Fruit fly (Drosophila melanogaster) whole organism, prepupa: ENCODE data around the gene Oatp26F.

ENCODE experiments used
- CG10631 ChIP-seq: fragments of 200-800 bp; sonication (Bioruptor generic); optimal IDR thresholded peaks from 2 replicates; lab custom pipeline; 2016; ENCODE audit warnings: missing biosample characterization, missing genetic modification characterization
- CG11762 ChIP-seq: fragments of 200-800 bp; sonication (Bioruptor generic); optimal IDR thresholded peaks from 3 replicates; lab custom pipeline; 2016; ENCODE audit warnings: missing biosample characterization, missing genetic modification characterization; ENCODE audit not compliant: insufficient read depth
- CG11902 ChIP-seq: fragments of 200-800 bp; sonication (Bioruptor generic); optimal IDR thresholded peaks from 3 replicates; lab custom pipeline; 2016; ENCODE audit warnings: missing biosample characterization, missing genetic modification characterization
- CG1621 ChIP-seq: fragments of 200-800 bp; sonication (Bioruptor generic); optimal IDR thresholded peaks from 3 replicates; lab custom pipeline; 2018; ENCODE audit warnings: missing biosample characterization, mild to moderate bottlenecking, missing genetic modification characterization
- CG16779 ChIP-seq: fragments of 200-800 bp; sonication (Bioruptor generic); optimal IDR thresholded peaks from 3 replicates; lab custom pipeline; 2017; ENCODE audit warnings: missing biosample characterization, mild to moderate bottlenecking, missing genetic modification characterization
- CG3032 ChIP-seq: fragments of 200-800 bp; optimal IDR thresholded peaks from 2 replicates; lab custom pipeline; 2019; ENCODE audit warnings: missing biosample characterization, mild to moderate bottlenecking, missing genetic modification characterization, moderate library complexity
- CG32006 ChIP-seq: fragments of 200-800 bp; sonication (Bioruptor generic); optimal IDR thresholded peaks from 3 replicates; lab custom pipeline; 2017; ENCODE audit warnings: missing biosample characterization, mild to moderate bottlenecking, missing genetic modification characterization
- CG34406 ChIP-seq: fragments of 200-800 bp; sonication (Bioruptor generic); optimal IDR thresholded peaks from 3 replicates; lab custom pipeline; 2016; ENCODE audit warnings: missing biosample characterization, missing genetic modification characterization
- CG6163 ChIP-seq: fragments of 200-800 bp; sonication (Bioruptor generic); IDR thresholded peaks from 3 replicates; pipeline ENCODE4 v1.3.6; 2022; ENCODE audit warnings: missing biosample characterization, missing genetic modification characterization
- CG6276 ChIP-seq: fragments of 200-800 bp; sonication (Bioruptor generic); optimal IDR thresholded peaks from 2 replicates; lab custom pipeline; 2017; ENCODE audit warnings: missing biosample characterization, mild to moderate bottlenecking, missing genetic modification characterization
- CG6792 ChIP-seq: fragments of 200-800 bp; sonication (Bioruptor generic); optimal IDR thresholded peaks from 3 replicates; lab custom pipeline; 2016; ENCODE audit warnings: missing biosample characterization, missing genetic modification characterization
- CG6808 ChIP-seq: fragments of 200-800 bp; sonication (Bioruptor generic); optimal IDR thresholded peaks from 3 replicates; lab custom pipeline; 2017; ENCODE audit warnings: missing biosample characterization, missing genetic modification characterization, mild to moderate bottlenecking, moderate library complexity, missing genetic modification reagents
- CG6854 ChIP-seq: fragments of 200-800 bp; sonication (Bioruptor generic); optimal IDR thresholded peaks from 2 replicates; lab custom pipeline; 2017; ENCODE audit warnings: missing biosample characterization, mild to moderate bottlenecking, missing genetic modification characterization
- CG7368 ChIP-seq: fragments of 200-800 bp; sonication (Bioruptor generic); optimal IDR thresholded peaks from 3 replicates; lab custom pipeline; 2016; ENCODE audit warnings: missing biosample characterization, missing genetic modification characterization
- CG8119 ChIP-seq: fragments of 200-800 bp; sonication (Bioruptor generic); IDR thresholded peaks from 3 replicates; pipeline ENCODE4 v1.3.6; 2022; ENCODE audit warnings: missing biosample characterization, missing genetic modification characterization
- CG8319 ChIP-seq: fragments of 200-800 bp; sonication (Bioruptor generic); optimal IDR thresholded peaks from 3 replicates; lab custom pipeline; 2016; ENCODE audit warnings: missing biosample characterization, missing genetic modification characterization
- CG8632 ChIP-seq: fragments of 200-800 bp; sonication (Bioruptor generic); optimal IDR thresholded peaks from 3 replicates; lab custom pipeline; 2016; ENCODE audit warnings: missing biosample characterization, missing genetic modification characterization
- Eip78C ChIP-seq: fragments of 200-800 bp; sonication (Bioruptor generic); peaks from one replicate; lab custom pipeline; 2016; ENCODE audit warnings: missing biosample characterization, missing genetic modification characterization
- Eip93F ChIP-seq: fragments of 200-800 bp; sonication (Bioruptor generic); optimal IDR thresholded peaks from 2 replicates; lab custom pipeline; 2016; ENCODE audit warnings: missing biosample characterization, mild to moderate bottlenecking, missing genetic modification characterization
- Ets21C ChIP-seq: fragments of 200-800 bp; sonication (Bioruptor generic); optimal IDR thresholded peaks from 3 replicates; lab custom pipeline; 2016; ENCODE audit warnings: missing biosample characterization, missing genetic modification characterization
- Ets96B ChIP-seq: fragments of 200-800 bp; optimal IDR thresholded peaks from 2 replicates; lab custom pipeline; 2019; ENCODE audit warnings: missing biosample characterization, mild to moderate bottlenecking, missing genetic modification characterization, moderate library complexity
- Gug ChIP-seq: fragments of 200-800 bp; sonication (Bioruptor generic); IDR thresholded peaks from 2 replicates; pipeline ENCODE4 v1.3.6; 2022; ENCODE audit warnings: missing biosample characterization, missing genetic modification characterization
- Hr38 ChIP-seq: sonication (Bioruptor generic); optimal IDR thresholded peaks from 2 replicates; lab custom pipeline; 2016; ENCODE audit warnings: missing biosample characterization, missing genetic modification characterization
- Hr39 ChIP-seq: fragments of 200-800 bp; sonication (Bioruptor generic); optimal IDR thresholded peaks from 2 replicates; lab custom pipeline; 2016; ENCODE audit warnings: missing biosample characterization, missing genetic modification characterization
- Hr4 ChIP-seq: fragments of 200-800 bp; sonication (Bioruptor generic); optimal IDR thresholded peaks from 3 replicates; lab custom pipeline; 2016; ENCODE audit warnings: missing biosample characterization, missing genetic modification characterization
- Lpt ChIP-seq: fragments of 200-800 bp; sonication (Bioruptor generic); optimal IDR thresholded peaks from 3 replicates; lab custom pipeline; 2016; ENCODE audit warnings: missing biosample characterization, missing genetic modification characterization
- OdsH ChIP-seq: fragments of 200-800 bp; sonication (Bioruptor generic); optimal IDR thresholded peaks from 3 replicates; lab custom pipeline; 2016; ENCODE audit warnings: missing biosample characterization, missing genetic modification characterization
- Sox102F ChIP-seq: fragments of 200-800 bp; sonication (Bioruptor generic); optimal IDR thresholded peaks from 2 replicates; lab custom pipeline; 2016; ENCODE audit warnings: missing biosample characterization, mild to moderate bottlenecking, missing genetic modification characterization
- Sox14 ChIP-seq: fragments of 200-800 bp; sonication (Bioruptor generic); optimal IDR thresholded peaks from 3 replicates; lab custom pipeline; 2016; ENCODE audit warnings: missing biosample characterization, missing genetic modification characterization
- Sox15 ChIP-seq: fragments of 200-800 bp; sonication (Bioruptor generic); optimal IDR thresholded peaks from 3 replicates; lab custom pipeline; 2016; ENCODE audit warnings: missing biosample characterization, missing genetic modification characterization
- acj6 ChIP-seq: fragments of 200-800 bp; sonication (Bioruptor generic); optimal IDR thresholded peaks from 3 replicates; lab custom pipeline; 2016; ENCODE audit warnings: missing biosample characterization, missing genetic modification characterization
- cyc ChIP-seq: fragments of 200-800 bp; sonication (Bioruptor generic); optimal IDR thresholded peaks from 3 replicates; lab custom pipeline; 2016; ENCODE audit warnings: missing biosample characterization, missing genetic modification characterization
- dsx ChIP-seq: fragments of 200-800 bp; optimal IDR thresholded peaks from 3 replicates; lab custom pipeline; 2019; ENCODE audit warnings: missing biosample characterization, mild to moderate bottlenecking, missing genetic modification characterization, moderate library complexity; ENCODE audit not compliant: poor library complexity, severe bottlenecking
- esn ChIP-seq: fragments of 200-800 bp; sonication (Bioruptor generic); optimal IDR thresholded peaks from 2 replicates; lab custom pipeline; 2016; ENCODE audit warnings: missing biosample characterization, mild to moderate bottlenecking, missing genetic modification characterization, moderate library complexity
- fd59A ChIP-seq: fragments of 200-800 bp; sonication (Bioruptor generic); optimal IDR thresholded peaks from 2 replicates; lab custom pipeline; 2017; ENCODE audit warnings: missing biosample characterization, mild to moderate bottlenecking, missing genetic modification characterization, missing genetic modification reagents
- fd85E ChIP-seq: fragments of 200-800 bp; sonication (Bioruptor generic); optimal IDR thresholded peaks from 3 replicates; lab custom pipeline; 2016; ENCODE audit warnings: missing biosample characterization, missing genetic modification characterization
- fkh ChIP-seq: fragments of 200-800 bp; sonication (Bioruptor generic); optimal IDR thresholded peaks from 3 replicates; lab custom pipeline; 2017; ENCODE audit warnings: missing biosample characterization, mild to moderate bottlenecking, missing genetic modification characterization, moderate library complexity
- lz ChIP-seq: fragments of 200-800 bp; sonication (Bioruptor generic); optimal IDR thresholded peaks from 3 replicates; lab custom pipeline; 2016; ENCODE audit warnings: missing biosample characterization, missing genetic modification characterization
- net ChIP-seq: fragments of 200-800 bp; sonication (Bioruptor generic); optimal IDR thresholded peaks from 3 replicates; lab custom pipeline; 2016; ENCODE audit warnings: missing biosample characterization, missing genetic modification characterization
- salr ChIP-seq, 2 experiments: fragments of 200-800 bp; sonication (Bioruptor generic); optimal IDR thresholded peaks; 3 replicates each; lab custom pipeline; 2016 to 2018; ENCODE audit warnings: missing biosample characterization in 2 of 2, missing genetic modification characterization in 2 of 2, mild to moderate bottlenecking in 1 of 2
- spab ChIP-seq: fragments of 200-800 bp; sonication (Bioruptor generic); optimal IDR thresholded peaks from 2 replicates; lab custom pipeline; 2017; ENCODE audit warnings: missing biosample characterization, mild to moderate bottlenecking, missing genetic modification characterization, missing genetic modification reagents
- svp ChIP-seq: fragments of 200-800 bp; sonication (Bioruptor generic); peaks from one replicate; lab custom pipeline; 2016; ENCODE audit warnings: missing biosample characterization, missing genetic modification characterization

The Oatp26F gene

dm6 chr2L:6673211-6674012 lies 41.2 kb upstream of the Oatp26F start, which contains the start of gene Spn27A (continued):
- TF ChIP-seq CG32006 (GFP tag; lab: Kevin White, UChicago) (no peak), CG7368 (no peak), svp (no peak), Hr38 (GFP tag; lab: Kevin White, UChicago) (no peak), CG8319 (GFP tag; lab: Kevin White, UChicago) (peak; percentile 49), Sox14 (peak; percentile 85), CG1621 (tag; lab: Kevin White, UChicago) (peak; percentile 23), Ets21C (peak; percentile 45), Hr39 (GFP tag; lab: Kevin White, UChicago) (no peak), OdsH (GFP tag; lab: Kevin White, UChicago) (peak; percentile 81), fd59A (peak; percentile 60), acj6 (GFP tag; lab: Kevin White, UChicago) (peak; percentile 78), CG8632 (GFP tag; lab: Kevin White, UChicago) (peak; percentile 66), Eip93F (GFP tag; lab: Kevin White, UChicago) (no peak), CG6854 (GFP tag; lab: Kevin White, UChicago) (peak; percentile 73), Lpt (GFP tag; lab: Kevin White, UChicago) (no peak), CG6276 (GFP tag; lab: Kevin White, UChicago) (no peak), CG8119 (peak; percentile 73), lz (GFP tag; lab: Kevin White, UChicago) (peak; percentile 75), Hr4 (GFP tag; lab: Kevin White, UChicago) (peak; percentile 88), CG6808 (GFP tag; lab: Kevin White, UChicago) (no peak), CG16779 (no peak), net (GFP tag; lab: Kevin White, UChicago) (no peak), Sox102F (GFP tag; lab: Kevin White, UChicago) (no peak), CG11902 (GFP tag; lab: Kevin White, UChicago) (no peak), CG34406 (GFP tag; lab: Kevin White, UChicago) (no peak), dsx (GFP tag; lab: Kevin White, UChicago) (no peak), cyc (peak; percentile 68), CG10631 (GFP tag; lab: Kevin White, UChicago) (no peak), Sox15 (GFP tag; lab: Kevin White, UChicago) (peak; percentile 67)

DNA sequence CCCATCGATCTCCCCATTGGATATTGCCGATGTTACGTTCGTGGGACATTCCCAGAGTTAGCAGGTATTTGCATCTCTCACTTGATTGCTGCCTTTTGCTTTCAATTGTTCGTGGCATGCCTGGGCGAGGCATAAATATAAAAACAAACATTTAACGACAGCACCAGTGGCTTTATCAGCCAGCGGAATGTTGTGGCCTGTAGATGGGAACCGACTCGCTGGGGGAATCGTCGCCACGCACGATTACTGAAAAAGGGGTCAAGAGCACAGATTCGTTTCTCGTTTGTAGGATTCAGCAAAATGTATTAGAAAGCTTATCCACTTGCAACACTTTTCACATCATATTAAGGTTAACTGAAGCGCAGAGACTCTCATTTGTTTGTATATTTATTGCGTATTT lies 39.2 kb upstream of the Oatp26F start:
- TF ChIP-seq Gug (GFP tag; lab: Robert Waterston, UW) (no peak), fkh (GFP tag; lab: Kevin White, UChicago) (peak; percentile 11), Eip93F (GFP tag; lab: Kevin White, UChicago) (no peak), svp (peak; percentile 55), spab (no peak), CG1621 (tag; lab: Kevin White, UChicago) (no peak)
- TF ChIP-seq, all 60 proteins: peak for 2

DNA sequence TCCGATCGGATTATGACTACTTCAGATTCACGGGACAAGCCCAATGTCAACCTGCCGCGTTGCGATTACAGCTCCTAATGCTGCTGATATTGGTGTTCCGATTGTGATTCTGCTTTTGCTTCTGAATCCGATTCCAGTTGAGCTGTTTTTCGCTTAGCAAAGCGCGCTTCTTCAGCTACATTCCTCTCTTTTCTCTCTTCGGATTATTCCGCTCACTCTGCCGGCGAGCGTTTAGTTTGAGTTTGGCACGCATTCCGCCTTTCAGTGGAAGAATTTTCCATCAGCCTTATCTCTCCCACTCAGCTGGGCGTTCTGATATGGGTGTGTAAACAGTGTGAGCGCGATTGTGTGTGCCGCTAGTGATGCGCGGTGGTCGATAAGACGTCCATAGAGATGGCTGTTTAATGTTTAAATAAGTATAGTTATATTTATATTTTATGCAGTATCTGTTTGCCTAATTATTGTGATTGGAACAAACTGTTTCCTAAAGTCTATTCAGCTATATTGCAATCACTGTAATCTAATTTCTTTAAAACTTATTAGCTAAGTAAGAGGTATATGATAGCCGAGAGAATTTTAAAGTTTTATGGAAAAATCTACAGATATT lies 35.6 kb upstream of the Oatp26F start, which contains the start of gene Galt:
TSS of gene Galt (minus strand) at position 315 of the 607 bp plus-strand sequence.
- no peak for TF ChIP-seq Lpt (GFP tag; lab: Kevin White, UChicago)
- peak; percentile 9 for TF ChIP-seq cyc
- TF ChIP-seq esn (GFP tag; lab: Kevin White, UChicago), result peak; percentile 67
- no peak for TF ChIP-seq dsx (GFP tag; lab: Kevin White, UChicago)
- TF ChIP-seq CG6808 (GFP tag; lab: Kevin White, UChicago), result no peak
- no peak for TF ChIP-seq CG1621 (tag; lab: Kevin White, UChicago)
- peak; percentile 36 for TF ChIP-seq CG6792
- no peak for TF ChIP-seq Hr4 (GFP tag; lab: Kevin White, UChicago)
- no peak for TF ChIP-seq Sox102F (GFP tag; lab: Kevin White, UChicago)
- peak; percentile 35 for TF ChIP-seq CG8632 (GFP tag; lab: Kevin White, UChicago)
- TF ChIP-seq CG6854 (GFP tag; lab: Kevin White, UChicago), result peak; percentile 86
- no peak for TF ChIP-seq OdsH (GFP tag; lab: Kevin White, UChicago)
- no peak for TF ChIP-seq CG11762 (GFP tag; lab: Kevin White, UChicago)
- TF ChIP-seq Hr39 (GFP tag; lab: Kevin White, UChicago), result peak; percentile 17
- TF ChIP-seq salr (GFP tag; optimal IDR thresholded peaks at IDR 0.05; lab: Kevin White, UChicago), result no peak
- TF ChIP-seq spab, result no peak
- TF ChIP-seq CG6276 (GFP tag; lab: Kevin White, UChicago), result no peak
- TF ChIP-seq Eip93F (GFP tag; lab: Kevin White, UChicago), result no peak
- TF ChIP-seq CG6163, result peak; percentile 61; the same call in 2 of the 3 replicates
- TF ChIP-seq fd85E (GFP tag; lab: Kevin White, UChicago), result no peak
- peak; percentile 49 for TF ChIP-seq net (GFP tag; lab: Kevin White, UChicago)
- TF ChIP-seq CG34406 (GFP tag; lab: Kevin White, UChicago), result peak; percentile 34
- TF ChIP-seq CG11902 (GFP tag; lab: Kevin White, UChicago), result no peak
- no peak for TF ChIP-seq CG8319 (GFP tag; lab: Kevin White, UChicago)
- no peak for TF ChIP-seq CG7368
- TF ChIP-seq Eip78C, result peak; percentile 80
- peak; percentile 42 for TF ChIP-seq Ets96B
- no peak for TF ChIP-seq Gug (GFP tag; lab: Robert Waterston, UW)
- peak; percentile 49 for TF ChIP-seq CG3032 (tag; lab: Kevin White, UChicago)
- TF ChIP-seq lz (GFP tag; lab: Kevin White, UChicago), result peak; percentile 49
